Fruit fly (Drosophila melanogaster) whole organism, adult: ENCODE data around the gene CG32148.

Experiments used
- CG11617 ChIP-seq: fragments of 200-800 bp; sonication (Bioruptor generic); optimal IDR thresholded peaks from 2 replicates; lab custom pipeline; 2017; ENCODE audit warnings: mild to moderate bottlenecking, missing biosample characterization, missing genetic modification reagents, missing genetic modification characterization
- CG12768 ChIP-seq: fragments of 200-800 bp; sonication (Bioruptor generic); optimal IDR thresholded peaks from 2 replicates; lab custom pipeline; 2017; ENCODE audit warnings: missing biosample characterization, missing genetic modification characterization, mild to moderate bottlenecking, moderate library complexity, missing genetic modification reagents
- CG33017 ChIP-seq: fragments of 200-800 bp; sonication (Bioruptor generic); optimal IDR thresholded peaks from 2 replicates; lab custom pipeline; 2018; ENCODE audit warnings: missing biosample characterization, mild to moderate bottlenecking, missing genetic modification characterization, moderate library complexity
- CG7045 ChIP-seq: fragments of 200-800 bp; sonication (Bioruptor generic); optimal IDR thresholded peaks from 2 replicates; lab custom pipeline; 2017; ENCODE audit warnings: missing biosample characterization, mild to moderate bottlenecking, missing genetic modification characterization
- CG7101 ChIP-seq: fragments of 200-800 bp; sonication (Bioruptor generic); optimal IDR thresholded peaks from 2 replicates; lab custom pipeline; 2018; ENCODE audit warnings: missing biosample characterization, mild to moderate bottlenecking, missing genetic modification characterization, moderate library complexity
- Clk ChIP-seq: fragments of 200-800 bp; sonication (Bioruptor generic); optimal IDR thresholded peaks from 2 replicates; lab custom pipeline; 2017; ENCODE audit warnings: missing biosample characterization, missing genetic modification characterization
- Hr96 ChIP-seq: fragments of 200-800 bp; sonication (Bioruptor generic); optimal IDR thresholded peaks from 2 replicates; lab custom pipeline; 2016; ENCODE audit warnings: missing biosample characterization, missing genetic modification characterization
- Mnt ChIP-seq: fragments of 200-800 bp; sonication (Bioruptor generic); optimal IDR thresholded peaks from 2 replicates; lab custom pipeline; 2016; ENCODE audit warnings: missing biosample characterization, mild to moderate bottlenecking, missing genetic modification characterization
- kay ChIP-seq: fragments of 200-800 bp; sonication (Bioruptor generic); peaks from one replicate; lab custom pipeline; 2016; ENCODE audit warnings: missing biosample characterization, missing genetic modification characterization, borderline replicate concordance
- pad ChIP-seq: fragments of 200-800 bp; sonication (Bioruptor generic); optimal IDR thresholded peaks from 3 replicates; lab custom pipeline; 2017; ENCODE audit warnings: missing biosample characterization, missing genetic modification characterization, mild to moderate bottlenecking, moderate library complexity, missing genetic modification reagents
- tj ChIP-seq: fragments of 200-800 bp; sonication (Bioruptor generic); optimal IDR thresholded peaks from 3 replicates; lab custom pipeline; 2017; ENCODE audit warnings: missing biosample characterization, mild to moderate bottlenecking, missing genetic modification characterization, moderate library complexity
- toe ChIP-seq: fragments of 200-800 bp; sonication (Bioruptor generic); optimal IDR thresholded peaks from 2 replicates; lab custom pipeline; 2016; ENCODE audit warnings: missing biosample characterization, missing genetic modification characterization

- TF ChIP-seq CG7045 (GFP tag; lab: Kevin White, UChicago) (no peak), pad (no peak), kay (GFP tag; lab: Kevin White, UChicago) (no peak), Mnt (GFP tag; lab: Kevin White, UChicago) (no peak), toe (GFP tag; lab: Kevin White, UChicago) (no peak), CG12768 (GFP tag; lab: Kevin White, UChicago) (no peak), CG11617 (GFP tag; lab: Kevin White, UChicago) (no peak), CG33017 (tag; lab: Kevin White, UChicago) (no peak), Clk (GFP tag; lab: Kevin White, UChicago) (no peak), tj (no peak), CG7101 (no peak), Hr96 (GFP tag; lab: Kevin White, UChicago) (no peak)
Observed at dm6 chr3L:15042470-15042869, 19.2 kb downstream of the CG32148 start, which contains the start of gene Rpn12R.
